ENCODE assay signal across 2 fruit fly cellular contexts in genomic region chr2L:3121745-3122144, dm6.
A peak's percentile ranks its signal among the peaks of the same experiment; 100 is the strongest.
TF ChIP-seq lines count a peak whose summit lies in the region.

No protein-coding gene starts in this region.

- no peak for TF ChIP-seq CTCF in whole organism, embryonic (GFP tag; optimal IDR thresholded peaks at IDR 0.05; lab: Kevin White, UChicago)

TF ChIP-seq in whole organism, embryonic, 481 proteins besides CTCF, POLR2A, EP300 and RAD21 (continues in another document):
- no peak for TF ChIP-seq ranshi (GFP tag; IDR thresholded peaks at IDR 0.05; lab: Robert Waterston, UW)
- no peak for TF ChIP-seq CG33213 (GFP tag; optimal IDR thresholded peaks at IDR 0.05; lab: Kevin White, UChicago)
- peak; percentile 5 for TF ChIP-seq Bdp1 (GFP tag; optimal IDR thresholded peaks at IDR 0.05; lab: Kevin White, UChicago)
- no peak for TF ChIP-seq CG7839 (tag; optimal IDR thresholded peaks at IDR 0.05; lab: Kevin White, UChicago)
- TF ChIP-seq Xbp1 (GFP tag; optimal IDR thresholded peaks at IDR 0.05; lab: Kevin White, UChicago), result no peak
- TF ChIP-seq CG4404 (GFP tag; IDR thresholded peaks at IDR 0.05; lab: Robert Waterston, UW), result no peak
- no peak for TF ChIP-seq D (optimal IDR thresholded peaks at IDR 0.05; lab: Kevin White, UChicago)
- TF ChIP-seq D (GFP tag; optimal IDR thresholded peaks at IDR 0.05; lab: Kevin White, UChicago), result peak; percentile 1
- no peak for TF ChIP-seq CG17802 (tag; optimal IDR thresholded peaks at IDR 0.05; lab: Kevin White, UChicago)
- TF ChIP-seq D19B (GFP tag; optimal IDR thresholded peaks at IDR 0.05; lab: Kevin White, UChicago), result no peak
- TF ChIP-seq Dbx (GFP tag; IDR thresholded peaks at IDR 0.05; lab: Robert Waterston, UW), result no peak
- no peak for TF ChIP-seq GATAe (GFP tag; conservative IDR thresholded peaks at IDR 0.05; lab: Robert Waterston, UW)
- peak; percentile 34 for TF ChIP-seq CG2678 (tag; optimal IDR thresholded peaks at IDR 0.05; lab: Kevin White, UChicago)
- TF ChIP-seq Adf1 (GFP tag; IDR thresholded peaks at IDR 0.05; lab: Robert Waterston, UW), result no peak
- TF ChIP-seq CG4854 (GFP tag; optimal IDR thresholded peaks at IDR 0.05; lab: Kevin White, UChicago), result no peak
- TF ChIP-seq seq (GFP tag; IDR thresholded peaks at IDR 0.05; lab: Robert Waterston, UW), result no peak
- no peak for TF ChIP-seq ash1 (GFP tag; optimal IDR thresholded peaks at IDR 0.05; lab: Kevin White, UChicago)
- peak; percentile 30 for TF ChIP-seq wek (GFP tag; optimal IDR thresholded peaks at IDR 0.05; lab: Kevin White, UChicago)
- no peak for TF ChIP-seq Spps (tag; optimal IDR thresholded peaks at IDR 0.05; lab: Kevin White, UChicago)
- no peak for TF ChIP-seq CG13624 (GFP tag; optimal IDR thresholded peaks at IDR 0.05; lab: Kevin White, UChicago)
- TF ChIP-seq gsb-n (tag; optimal IDR thresholded peaks at IDR 0.05; lab: Kevin White, UChicago), result no peak
- TF ChIP-seq lbe (GFP tag; optimal IDR thresholded peaks at IDR 0.05; lab: Kevin White, UChicago), result no peak
- TF ChIP-seq br (optimal IDR thresholded peaks at IDR 0.05; lab: Kevin White, UChicago), result no peak
- 0 out of 3 replicates have a peak, but pooled peaks have one; percentile 3 for TF ChIP-seq row (GFP tag; IDR thresholded peaks at IDR 0.05; lab: Robert Waterston, UW)
- no peak for TF ChIP-seq disco-r (GFP tag; optimal IDR thresholded peaks at IDR 0.05; lab: Kevin White, UChicago)
- TF ChIP-seq peb (GFP tag; IDR thresholded peaks at IDR 0.05; lab: Robert Waterston, UW), result no peak
- peak; percentile 16 for TF ChIP-seq dmrt99B (tag; optimal IDR thresholded peaks at IDR 0.05; lab: Kevin White, UChicago)
- peak; percentile 42 for TF ChIP-seq lab (GFP tag; optimal IDR thresholded peaks at IDR 0.05; lab: Kevin White, UChicago)
- TF ChIP-seq CG11456 (GFP tag; IDR thresholded peaks at IDR 0.05; lab: Robert Waterston, UW), result no peak
- TF ChIP-seq otp (GFP tag; IDR thresholded peaks at IDR 0.05; lab: Robert Waterston, UW), result no peak
- TF ChIP-seq mld (GFP tag; IDR thresholded peaks at IDR 0.05; lab: Robert Waterston, UW; ENCODE audit: partially characterized antibody), result no peak
- TF ChIP-seq lov (optimal IDR thresholded peaks at IDR 0.05; lab: Kevin White, UChicago), result no peak
- TF ChIP-seq lov (GFP tag; IDR thresholded peaks at IDR 0.05; lab: Robert Waterston, UW), result no peak
- TF ChIP-seq Scr (GFP tag; IDR thresholded peaks at IDR 0.05; lab: Robert Waterston, UW; ENCODE audit: partially characterized antibody), result no peak
- no peak for TF ChIP-seq Camta (GFP tag; optimal IDR thresholded peaks at IDR 0.05; lab: Kevin White, UChicago)
- TF ChIP-seq Mad (GFP tag; optimal IDR thresholded peaks at IDR 0.05; lab: Kevin White, UChicago), result no peak
- TF ChIP-seq Oaz (GFP tag; IDR thresholded peaks at IDR 0.05; lab: Robert Waterston, UW), result no peak
- no peak for TF ChIP-seq CG2199 (GFP tag; IDR thresholded peaks at IDR 0.05; lab: Robert Waterston, UW)
- TF ChIP-seq gem (tag; optimal IDR thresholded peaks at IDR 0.05; lab: Kevin White, UChicago), result peak; percentile 32
- no peak for TF ChIP-seq CG7786 (GFP tag; optimal IDR thresholded peaks at IDR 0.05; lab: Kevin White, UChicago)
- no peak for TF ChIP-seq CG2875 (GFP tag; optimal IDR thresholded peaks at IDR 0.05; lab: Kevin White, UChicago)
- TF ChIP-seq Atf6 (GFP tag; IDR thresholded peaks at IDR 0.05; lab: Robert Waterston, UW), result 0 out of 2 replicates have a peak, but pooled peaks have one; percentile 8
- TF ChIP-seq Hsf (GFP tag; optimal IDR thresholded peaks at IDR 0.05; lab: Kevin White, UChicago), result no peak
- no peak for TF ChIP-seq CG6175 (GFP tag; IDR thresholded peaks at IDR 0.05; lab: Robert Waterston, UW)
- no peak for TF ChIP-seq abd-A (tag; optimal IDR thresholded peaks at IDR 0.05; lab: Kevin White, UChicago)
- TF ChIP-seq Sox102F (GFP tag; optimal IDR thresholded peaks at IDR 0.05; lab: Kevin White, UChicago), result no peak
- TF ChIP-seq CG15514 (GFP tag; optimal IDR thresholded peaks at IDR 0.05; lab: Kevin White, UChicago), result peak; percentile 32
- TF ChIP-seq CG8478 (optimal IDR thresholded peaks at IDR 0.05; lab: Kevin White, UChicago), result no peak

TF ChIP-seq in whole organism, prepupa, 60 proteins besides CTCF, POLR2A, EP300 and RAD21:
- no peak for TF ChIP-seq Smox (GFP tag; optimal IDR thresholded peaks at IDR 0.05; lab: Kevin White, UChicago)
- peak; percentile 80 for TF ChIP-seq fkh (GFP tag; optimal IDR thresholded peaks at IDR 0.05; lab: Kevin White, UChicago)
- no peak for TF ChIP-seq Lpt (GFP tag; optimal IDR thresholded peaks at IDR 0.05; lab: Kevin White, UChicago)
- no peak for TF ChIP-seq CG31627 (GFP tag; optimal IDR thresholded peaks at IDR 0.05; lab: Kevin White, UChicago)
- TF ChIP-seq Eip78C (GFP tag; lab: Kevin White, UChicago), result no peak
- TF ChIP-seq CG6854 (GFP tag; optimal IDR thresholded peaks at IDR 0.05; lab: Kevin White, UChicago), result no peak
- TF ChIP-seq Ets21C (GFP tag; optimal IDR thresholded peaks at IDR 0.05; lab: Kevin White, UChicago), result no peak
- no peak for TF ChIP-seq fd85E (GFP tag; optimal IDR thresholded peaks at IDR 0.05; lab: Kevin White, UChicago)

Comparison
In these comparisons a context has a peak if more than half of its experiments do, and no peak if none do; other contexts are left out.
1. Of the 7 proteins assayed by ChIP-seq in both whole organism, embryonic and whole organism, prepupa: peak only in whole organism, embryonic: CG6854; only in whole organism, prepupa: none; in both: none; in neither: 6.